Worm (Caenorhabditis elegans) whole organism, L1 larva: ENCODE results near the gene F57G12.1.

ENCODE experiments used
- C04F5.9 ChIP-seq: sonication (generic microtip); optimal IDR thresholded peaks from 2 replicates; lab custom pipeline; 2016; ENCODE audit warnings: missing genetic modification characterization, missing compliant biosample characterization
- C34B4.2 ChIP-seq: sonication (generic microtip); optimal IDR thresholded peaks from 2 replicates; lab custom pipeline; 2017; ENCODE audit warnings: mild to moderate bottlenecking, missing genetic modification characterization, missing compliant biosample characterization
- F16B12.6 ChIP-seq: fragments of 150-350 bp; optimal IDR thresholded peaks from 2 replicates; lab custom pipeline; 2014; ENCODE audit warnings: missing biosample characterization, missing genetic modification characterization
- alr-1 ChIP-seq: fragments of 200-800 bp; sonication (Bioruptor generic); optimal IDR thresholded peaks from 2 replicates; lab custom pipeline; 2018; ENCODE audit warnings: borderline replicate concordance, mild to moderate bottlenecking, missing genetic modification characterization, missing compliant biosample characterization
- aly-2 ChIP-seq: fragments of 150-350 bp; optimal IDR thresholded peaks from 2 replicates; lab custom pipeline; 2014; ENCODE audit warnings: missing biosample characterization, missing genetic modification characterization
- ama-1 ChIP-seq: fragments of 150-350 bp; optimal IDR thresholded peaks from 2 replicates; lab custom pipeline; 2014
- ceh-63 ChIP-seq: fragments of 200-800 bp; sonication (Bioruptor generic); optimal IDR thresholded peaks from 2 replicates; lab custom pipeline; 2018; ENCODE audit warnings: mild to moderate bottlenecking, missing genetic modification characterization, missing compliant biosample characterization
- ceh-8 ChIP-seq: fragments of 200-800 bp; sonication (Bioruptor generic); optimal IDR thresholded peaks from 2 replicates; lab custom pipeline; 2018; ENCODE audit warnings: mild to moderate bottlenecking, missing genetic modification characterization, moderate library complexity, missing compliant biosample characterization
- ceh-90 ChIP-seq: sonication (generic microtip); optimal IDR thresholded peaks from 2 replicates; lab custom pipeline; 2016; ENCODE audit warnings: missing genetic modification characterization, missing compliant biosample characterization
- dpl-1 ChIP-seq, 3 experiments: fragments of 150-350 bp in 2 of 3; sonication (generic microtip) in 1 of 3; optimal IDR thresholded peaks; 2 replicates each; lab custom pipeline; 2014 to 2017; ENCODE audit warnings: missing biosample characterization in 3 of 3, missing genetic modification characterization in 3 of 3, missing genetic modification reagents in 3 of 3
- dsc-1 ChIP-seq: sonication (generic microtip); optimal IDR thresholded peaks from 2 replicates; lab custom pipeline; 2016; ENCODE audit warnings: mild to moderate bottlenecking, missing genetic modification characterization, missing compliant biosample characterization
- efl-3 ChIP-seq: fragments of 200-800 bp; sonication (Bioruptor generic); optimal IDR thresholded peaks from 2 replicates; lab custom pipeline; 2018; ENCODE audit warnings: mild to moderate bottlenecking, missing genetic modification characterization, missing compliant biosample characterization
- egl-13 ChIP-seq: sonication (generic microtip); optimal IDR thresholded peaks from 2 replicates; lab custom pipeline; 2016; ENCODE audit warnings: missing genotype, missing genetic modification reagents, missing genetic modification characterization, missing compliant biosample characterization
- ets-5 ChIP-seq: fragments of 200-800 bp; sonication (Bioruptor generic); IDR thresholded peaks from 2 replicates; pipeline ENCODE4 v1.3.6; 2022; ENCODE audit warnings: missing genetic modification characterization, missing compliant biosample characterization
- fkh-10 ChIP-seq: sonication (generic microtip); optimal IDR thresholded peaks from 2 replicates; lab custom pipeline; 2017; ENCODE audit warnings: missing biosample characterization, missing genetic modification reagents, missing genetic modification characterization
- fkh-4 ChIP-seq: sonication (generic microtip); optimal IDR thresholded peaks from 2 replicates; lab custom pipeline; 2016; ENCODE audit warnings: missing compliant biosample characterization, missing genetic modification characterization, borderline replicate concordance
- fkh-8 ChIP-seq: sonication (generic microtip); optimal IDR thresholded peaks from 2 replicates; lab custom pipeline; 2016; ENCODE audit warnings: mild to moderate bottlenecking, missing genetic modification characterization, missing compliant biosample characterization
- fos-1 ChIP-seq: fragments of 150-350 bp; optimal IDR thresholded peaks from 2 replicates; lab custom pipeline; 2014; ENCODE audit warnings: missing biosample characterization, missing genetic modification characterization
- hpl-2 ChIP-seq: fragments of 150-350 bp; optimal IDR thresholded peaks from 2 replicates; lab custom pipeline; 2014; ENCODE audit warnings: missing biosample characterization, missing genetic modification reagents, missing genetic modification characterization
- irx-1 ChIP-seq: sonication (generic microtip); optimal IDR thresholded peaks from 2 replicates; lab custom pipeline; 2016; ENCODE audit warnings: missing genetic modification characterization, missing compliant biosample characterization
- isw-1 ChIP-seq: fragments of 200-800 bp; sonication (Bioruptor generic); IDR thresholded peaks from 2 replicates; pipeline ENCODE4 v1.3.6; 2022; ENCODE audit warnings: missing genetic modification characterization, missing compliant biosample characterization
- jun-1 ChIP-seq: fragments of 150-350 bp; optimal IDR thresholded peaks from 2 replicates; lab custom pipeline; 2014; ENCODE audit warnings: missing biosample characterization, missing genetic modification reagents, missing genetic modification characterization
- lin-13 ChIP-seq: fragments of 150-350 bp; optimal IDR thresholded peaks from 2 replicates; lab custom pipeline; 2014; ENCODE audit warnings: missing biosample characterization, missing genetic modification reagents, missing genetic modification characterization
- lin-14 ChIP-seq: fragments of 200-800 bp; sonication (Bioruptor generic); optimal IDR thresholded peaks from 2 replicates; lab custom pipeline; 2018; ENCODE audit warnings: mild to moderate bottlenecking, missing genetic modification characterization, moderate library complexity, missing compliant biosample characterization
- lin-39 ChIP-seq: fragments of 150-350 bp; optimal IDR thresholded peaks from 2 replicates; lab custom pipeline; 2014; ENCODE audit warnings: missing biosample characterization, missing genetic modification reagents, missing genetic modification characterization
- lsy-2 ChIP-seq, 2 experiments: fragments of 150-350 bp; optimal IDR thresholded peaks; 2 replicates each; lab custom pipeline; 2014; ENCODE audit warnings: missing biosample characterization in 2 of 2, missing genetic modification characterization in 2 of 2
- mab-9 ChIP-seq: fragments of 200-800 bp; sonication (Bioruptor generic); IDR thresholded peaks from 2 replicates; pipeline ENCODE4 v1.3.6; 2022; ENCODE audit warnings: missing genetic modification reagents, missing genetic modification characterization, missing compliant biosample characterization
- mef-2 ChIP-seq: fragments of 150-350 bp; optimal IDR thresholded peaks from 2 replicates; lab custom pipeline; 2014; ENCODE audit warnings: missing biosample characterization, missing genetic modification characterization
- nhr-12 ChIP-seq: sonication (generic microtip); optimal IDR thresholded peaks from 2 replicates; lab custom pipeline; 2017; ENCODE audit warnings: missing biosample characterization, missing genetic modification characterization
- nhr-19 ChIP-seq: fragments of 200-800 bp; sonication (Bioruptor generic); conservative IDR thresholded peaks from 2 replicates; pipeline ENCODE4 v1.3.6; 2022; ENCODE audit warnings: missing genetic modification characterization, missing compliant biosample characterization
- nhr-237 ChIP-seq: fragments of 150-350 bp; optimal IDR thresholded peaks from 2 replicates; lab custom pipeline; 2014; ENCODE audit warnings: missing biosample characterization, missing genetic modification characterization
- nhr-71 ChIP-seq: sonication (generic microtip); optimal IDR thresholded peaks from 2 replicates; lab custom pipeline; 2016; ENCODE audit warnings: mild to moderate bottlenecking, missing genetic modification characterization, moderate library complexity, missing compliant biosample characterization
- nhr-77 ChIP-seq: fragments of 150-350 bp; optimal IDR thresholded peaks from 2 replicates; lab custom pipeline; 2014; ENCODE audit warnings: missing biosample characterization, missing genetic modification characterization
- nhr-84 ChIP-seq: sonication (generic microtip); optimal IDR thresholded peaks from 2 replicates; lab custom pipeline; 2017; ENCODE audit warnings: missing biosample characterization, missing genetic modification characterization
- nhr-85 ChIP-seq: sonication (generic microtip); peaks from one replicate; lab custom pipeline; 2016; ENCODE audit warnings: missing genetic modification characterization, inconsistent platforms, missing compliant biosample characterization
- nhr-90 ChIP-seq: sonication (generic microtip); optimal IDR thresholded peaks from 2 replicates; lab custom pipeline; 2016; ENCODE audit warnings: mild to moderate bottlenecking, missing genetic modification characterization, missing compliant biosample characterization; ENCODE audit not compliant: poor library complexity
- pax-3 ChIP-seq: fragments of 200-800 bp; sonication (Bioruptor generic); optimal IDR thresholded peaks from 2 replicates; lab custom pipeline; 2018; ENCODE audit warnings: mild to moderate bottlenecking, missing genetic modification characterization, moderate library complexity, missing compliant biosample characterization
- pqm-1 ChIP-seq: sonication (generic microtip); optimal IDR thresholded peaks from 3 replicates; lab custom pipeline; 2017; ENCODE audit warnings: missing biosample characterization, missing genetic modification characterization
- rnt-1 ChIP-seq: sonication (generic microtip); optimal IDR thresholded peaks from 2 replicates; lab custom pipeline; 2016; ENCODE audit warnings: mild to moderate bottlenecking, missing genetic modification characterization, moderate library complexity, missing compliant biosample characterization
- skn-1 ChIP-seq: fragments of 150-350 bp; optimal IDR thresholded peaks from 2 replicates; lab custom pipeline; 2014; ENCODE audit warnings: missing biosample characterization, missing genetic modification characterization
- snpc-4 ChIP-seq: fragments of 150-350 bp; optimal IDR thresholded peaks from 2 replicates; lab custom pipeline; 2014; ENCODE audit warnings: missing biosample characterization, missing genetic modification characterization
- sup-37 ChIP-seq: fragments of 200-800 bp; sonication (Bioruptor generic); optimal IDR thresholded peaks from 2 replicates; lab custom pipeline; 2018; ENCODE audit warnings: mild to moderate bottlenecking, missing genetic modification characterization, missing compliant biosample characterization
- swsn-7 ChIP-seq: sonication (generic microtip); optimal IDR thresholded peaks from 2 replicates; lab custom pipeline; 2016; ENCODE audit warnings: missing genetic modification characterization, missing compliant biosample characterization
- tbx-2 ChIP-seq: sonication (generic microtip); optimal IDR thresholded peaks from 2 replicates; lab custom pipeline; 2016; ENCODE audit warnings: missing genetic modification characterization, missing compliant biosample characterization
- unc-130 ChIP-seq: fragments of 150-350 bp; optimal IDR thresholded peaks from 2 replicates; lab custom pipeline; 2017; ENCODE audit warnings: missing biosample characterization, missing genetic modification characterization, inconsistent platforms
- unc-30 ChIP-seq: sonication (generic microtip); optimal IDR thresholded peaks from 2 replicates; lab custom pipeline; 2017; ENCODE audit warnings: missing biosample characterization, missing genetic modification characterization
- unc-86 ChIP-seq: sonication (generic microtip); optimal IDR thresholded peaks from 2 replicates; lab custom pipeline; 2016; ENCODE audit warnings: missing genetic modification characterization, missing compliant biosample characterization
- zag-1 ChIP-seq: fragments of 150-350 bp; optimal IDR thresholded peaks from 2 replicates; lab custom pipeline; 2014; ENCODE audit warnings: missing biosample characterization, missing genetic modification characterization

The F57G12.1 gene

DNA sequence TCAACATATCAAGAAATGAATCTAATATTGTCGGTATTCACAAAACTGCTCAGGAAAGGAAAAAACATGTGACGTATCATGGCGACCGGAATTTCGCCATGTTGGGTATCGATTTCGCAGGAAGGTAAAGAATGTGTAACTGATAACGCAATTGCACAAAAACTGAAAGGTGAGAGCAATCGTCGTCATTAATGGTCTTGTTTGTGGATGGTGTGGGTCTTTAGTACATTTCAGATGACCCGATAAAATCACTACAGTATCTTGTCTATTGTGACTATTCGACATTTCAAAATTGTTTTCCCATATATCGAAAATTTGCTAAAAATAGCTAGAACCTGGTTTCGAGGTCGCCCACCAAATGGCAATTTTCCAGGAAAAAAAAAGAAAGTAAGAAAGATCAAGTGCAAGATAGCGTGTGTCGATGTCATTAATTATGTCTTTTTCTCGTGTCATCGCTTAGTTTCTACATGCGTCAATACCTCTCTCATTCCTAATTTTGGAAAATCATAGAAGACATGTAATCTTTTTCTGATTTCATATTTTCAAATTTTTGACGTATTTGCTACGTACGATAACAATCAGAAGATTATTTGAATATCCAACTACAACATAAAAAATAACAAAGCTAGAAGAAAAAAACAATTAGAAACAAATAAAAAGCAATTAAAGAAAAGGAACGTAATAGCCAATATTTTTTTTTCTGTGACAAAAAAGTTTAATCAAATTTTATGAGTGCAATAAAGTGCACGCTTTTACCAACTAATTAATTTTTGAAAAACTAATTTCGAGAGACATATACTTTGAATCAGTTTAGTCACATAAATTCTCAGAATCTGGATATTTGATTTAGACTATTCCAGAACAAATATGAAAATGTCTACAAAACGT is 38.9 kb upstream of the F57G12.1 start (continued):
- no peak for TF ChIP-seq unc-130 (tag; lab: Kevin White, UChicago)
- TF ChIP-seq C04F5.9 (tag; lab: Kevin White, UChicago), result no peak
- no peak for TF ChIP-seq nhr-90 (tag; lab: Kevin White, UChicago)
- TF ChIP-seq zag-1 (tag; lab: Kevin White, UChicago), result no peak
- peak; percentile 25 for TF ChIP-seq pqm-1 (tag; lab: Kevin White, UChicago)
- TF ChIP-seq F16B12.6, result no peak
- no peak for TF ChIP-seq nhr-84 (tag; lab: Kevin White, UChicago)
- no peak for TF ChIP-seq C34B4.2 (tag; lab: Kevin White, UChicago)
- no peak for TF ChIP-seq isw-1 (GFP tag; lab: Robert Waterston, UW)
- TF ChIP-seq alr-1 (tag; lab: Kevin White, UChicago), result no peak
- TF ChIP-seq lsy-2 (tag; optimal IDR thresholded peaks at IDR 0.05; lab: Kevin White, UChicago), result peak in 1 of 2 experiments; percentile 22
- TF ChIP-seq ama-1 (lab: Kevin White, UChicago), result no peak
- TF ChIP-seq nhr-19 (GFP tag; lab: Robert Waterston, UW), result no peak
- no peak for TF ChIP-seq ets-5 (GFP tag; lab: Robert Waterston, UW)
- TF ChIP-seq swsn-7, result no peak
- TF ChIP-seq fkh-10, result no peak
- TF ChIP-seq nhr-71, result peak; percentile 61
- TF ChIP-seq ceh-63 (GFP tag; lab: Kevin White, UChicago), result peak; percentile 71
- TF ChIP-seq nhr-12 (tag; lab: Kevin White, UChicago), result no peak
- TF ChIP-seq egl-13 (tag; lab: Kevin White, UChicago), result peak; percentile 59
- no peak for TF ChIP-seq snpc-4 (tag; lab: Kevin White, UChicago)
- peak; percentile 90 for TF ChIP-seq dsc-1 (tag; lab: Kevin White, UChicago)
- no peak for TF ChIP-seq pax-3 (tag; lab: Kevin White, UChicago)
- TF ChIP-seq unc-30 (tag; lab: Kevin White, UChicago), result no peak
- no peak for TF ChIP-seq dpl-1 (GFP tag; optimal IDR thresholded peaks at IDR 0.05; lab: Kevin White, UChicago)
- no peak for TF ChIP-seq skn-1
- no peak for TF ChIP-seq efl-3 (GFP tag; lab: Kevin White, UChicago)
- no peak for TF ChIP-seq jun-1 (tag; lab: Kevin White, UChicago)
- TF ChIP-seq, all 84 proteins: peak for 19

DNA sequence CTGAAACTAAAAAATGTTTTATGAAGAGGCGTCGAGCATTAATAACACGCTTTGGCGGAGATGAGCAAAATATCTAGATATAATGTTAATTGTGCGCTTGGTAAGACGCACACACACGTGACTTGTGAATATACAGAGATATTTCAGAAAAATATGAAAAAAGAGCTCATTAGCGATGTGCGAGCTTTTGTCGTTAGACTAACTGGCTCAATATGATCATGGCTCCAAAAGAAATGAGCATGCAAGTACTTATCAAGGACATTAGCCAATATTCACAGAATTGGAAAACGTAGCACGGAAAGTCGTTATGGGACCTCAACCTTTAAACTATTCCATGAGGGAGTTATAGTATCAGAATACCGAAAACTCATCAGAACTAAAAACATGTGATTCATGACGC is 35.6 kb upstream of the F57G12.1 start:
- TF ChIP-seq alr-1 (tag; lab: Kevin White, UChicago) (no peak), nhr-71 (peak; percentile 34), C04F5.9 (tag; lab: Kevin White, UChicago) (no peak), lin-39 (no peak), lin-13 (GFP tag; lab: Kevin White, UChicago) (no peak), fkh-8 (tag; lab: Kevin White, UChicago) (peak; percentile 74), unc-86 (tag; lab: Kevin White, UChicago) (no peak), snpc-4 (tag; lab: Kevin White, UChicago) (no peak), aly-2 (no peak), irx-1 (tag; lab: Kevin White, UChicago) (no peak), sup-37 (GFP tag; lab: Kevin White, UChicago) (no peak), jun-1 (tag; lab: Kevin White, UChicago) (no peak), rnt-1 (tag; lab: Kevin White, UChicago) (no peak), nhr-77 (tag; lab: Kevin White, UChicago) (no peak), ceh-90 (tag; lab: Kevin White, UChicago) (no peak), dsc-1 (tag; lab: Kevin White, UChicago) (peak; percentile 82), hpl-2 (GFP tag; lab: Kevin White, UChicago) (no peak), swsn-7 (peak; percentile 5), mab-9 (GFP tag; lab: Robert Waterston, UW) (no peak), unc-130 (tag; lab: Kevin White, UChicago) (no peak), nhr-237 (tag; lab: Kevin White, UChicago) (no peak), C34B4.2 (tag; lab: Kevin White, UChicago) (no peak), nhr-85 (tag; lab: Kevin White, UChicago) (no peak), fos-1 (tag; lab: Kevin White, UChicago) (no peak), fkh-4 (tag; lab: Kevin White, UChicago) (no peak), nhr-19 (GFP tag; lab: Robert Waterston, UW) (no peak), lsy-2 (tag; optimal IDR thresholded peaks at IDR 0.05; lab: Kevin White, UChicago) (no peak), nhr-12 (tag; lab: Kevin White, UChicago) (no peak), nhr-84 (tag; lab: Kevin White, UChicago) (no peak), nhr-90 (tag; lab: Kevin White, UChicago) (no peak), ceh-8 (GFP tag; lab: Kevin White, UChicago) (peak; percentile 11), pqm-1 (tag; lab: Kevin White, UChicago) (no peak), lin-14 (peak; percentile 58), tbx-2 (tag; lab: Kevin White, UChicago) (no peak), mef-2 (tag; lab: Kevin White, UChicago) (no peak)
